Worm (Caenorhabditis elegans) whole organism, L1 larva: ENCODE measurements around the gene nhr-267.
A peak's percentile ranks its signal among the peaks of the same experiment; 100 is the strongest.

ENCODE experiments used
- F16B12.6 ChIP-seq: fragments of 150-350 bp; optimal IDR thresholded peaks from 2 replicates; lab custom pipeline; 2014; ENCODE audit warnings: missing biosample characterization, missing genetic modification characterization
- Y116A8C.19 ChIP-seq: sonication (generic microtip); optimal IDR thresholded peaks from 2 replicates; lab custom pipeline; 2016; ENCODE audit warnings: missing compliant biosample characterization, missing genetic modification characterization, borderline replicate concordance
- alr-1 ChIP-seq: fragments of 200-800 bp; sonication (Bioruptor generic); optimal IDR thresholded peaks from 2 replicates; lab custom pipeline; 2018; ENCODE audit warnings: borderline replicate concordance, mild to moderate bottlenecking, missing genetic modification characterization, missing compliant biosample characterization
- blmp-1 ChIP-seq: fragments of 150-350 bp; optimal IDR thresholded peaks from 2 replicates; lab custom pipeline; 2014; ENCODE audit warnings: missing biosample characterization, missing genetic modification characterization
- elt-3 ChIP-seq, 6 experiments: fragments of 150-350 bp in 1 of 6; sonication (generic microtip); optimal IDR thresholded peaks; 2 replicates each; lab custom pipeline; 2017 to 2018; ENCODE audit warnings: missing biosample characterization in 6 of 6, missing genetic modification characterization in 6 of 6, inconsistent platforms in 1 of 6
- fkh-4 ChIP-seq: sonication (generic microtip); optimal IDR thresholded peaks from 2 replicates; lab custom pipeline; 2016; ENCODE audit warnings: missing compliant biosample characterization, missing genetic modification characterization, borderline replicate concordance
- jun-1 ChIP-seq: fragments of 150-350 bp; optimal IDR thresholded peaks from 2 replicates; lab custom pipeline; 2014; ENCODE audit warnings: missing biosample characterization, missing genetic modification reagents, missing genetic modification characterization
- nhr-12 ChIP-seq: sonication (generic microtip); optimal IDR thresholded peaks from 2 replicates; lab custom pipeline; 2017; ENCODE audit warnings: missing biosample characterization, missing genetic modification characterization
- nhr-237 ChIP-seq: fragments of 150-350 bp; optimal IDR thresholded peaks from 2 replicates; lab custom pipeline; 2014; ENCODE audit warnings: missing biosample characterization, missing genetic modification characterization
- nhr-77 ChIP-seq: fragments of 150-350 bp; optimal IDR thresholded peaks from 2 replicates; lab custom pipeline; 2014; ENCODE audit warnings: missing biosample characterization, missing genetic modification characterization
- pax-3 ChIP-seq: fragments of 200-800 bp; sonication (Bioruptor generic); optimal IDR thresholded peaks from 2 replicates; lab custom pipeline; 2018; ENCODE audit warnings: mild to moderate bottlenecking, missing genetic modification characterization, moderate library complexity, missing compliant biosample characterization
- tbx-2 ChIP-seq: sonication (generic microtip); optimal IDR thresholded peaks from 2 replicates; lab custom pipeline; 2016; ENCODE audit warnings: missing genetic modification characterization, missing compliant biosample characterization
- tlp-1 ChIP-seq: fragments of 150-350 bp; optimal IDR thresholded peaks from 2 replicates; lab custom pipeline; 2014; ENCODE audit warnings: missing biosample characterization, missing genetic modification characterization
- vab-15 ChIP-seq: sonication (generic microtip); optimal IDR thresholded peaks from 2 replicates; lab custom pipeline; 2017; ENCODE audit warnings: missing genotype, mild to moderate bottlenecking, missing genetic modification characterization, missing compliant biosample characterization
- zip-4 ChIP-seq: fragments of 200-800 bp; sonication (Bioruptor generic); optimal IDR thresholded peaks from 2 replicates; lab custom pipeline; 2018; ENCODE audit warnings: mild to moderate bottlenecking, missing genetic modification characterization, moderate library complexity, missing compliant biosample characterization

Gene nhr-267

DNA sequence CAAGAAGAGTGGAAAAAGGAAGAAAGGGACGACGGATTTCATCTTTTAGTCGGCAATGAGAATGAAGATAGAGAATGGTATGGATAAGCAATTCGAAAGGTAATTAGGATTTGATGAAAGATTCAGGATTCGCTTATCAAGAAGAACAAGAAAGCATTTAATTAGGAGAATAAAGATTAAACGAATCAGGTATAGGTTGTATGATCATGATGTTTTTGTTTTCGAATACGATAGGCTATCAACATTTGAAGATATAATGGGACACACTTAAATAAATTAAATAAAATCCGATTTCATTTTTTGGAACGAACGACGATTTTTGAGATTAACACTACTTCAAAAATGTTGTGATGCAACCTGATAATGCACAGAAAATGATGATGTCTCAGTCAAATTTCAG, 40.8 kb downstream of the nhr-267 start, which contains the start of gene Y11D7A.5:
Y11D7A.5 (minus strand) TSS at position 101 of the 400 bp plus-strand sequence.
- TF ChIP-seq jun-1 (tag; lab: Kevin White, UChicago) (no peak), nhr-237 (tag; lab: Kevin White, UChicago) (no peak), blmp-1 (tag; lab: Kevin White, UChicago) (peak; percentile 20), tbx-2 (no peak), alr-1 (tag; lab: Kevin White, UChicago) (no peak), nhr-77 (tag; lab: Kevin White, UChicago) (no peak)

DNA sequence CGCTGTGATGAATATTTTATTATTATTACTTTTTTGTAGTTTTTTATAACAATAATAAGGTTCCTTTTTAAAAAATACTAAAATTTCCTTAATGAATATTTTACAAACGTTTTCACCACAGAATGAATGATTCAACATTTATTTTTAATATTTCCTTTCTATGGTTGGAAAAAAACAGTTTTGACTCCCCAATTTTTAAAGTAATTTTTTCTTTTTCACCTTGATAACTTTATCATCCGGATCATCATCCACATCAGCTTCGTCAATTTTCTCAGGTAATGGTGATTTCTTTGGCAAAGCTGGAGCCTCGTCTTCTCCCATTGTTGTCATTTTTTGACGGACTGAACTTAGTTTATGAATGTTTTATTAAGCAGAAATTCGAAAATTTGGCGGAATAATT, 42.5 kb downstream of the nhr-267 start, which contains the start of gene rab-28:
rab-28 (minus strand) TSS at position 343 of the 400 bp plus-strand sequence.
- TF ChIP-seq fkh-4 (no peak), vab-15 (tag; lab: Kevin White, UChicago) (no peak), Y116A8C.19 (tag; lab: Kevin White, UChicago) (no peak), nhr-12 (no peak), F16B12.6 (tag; lab: Kevin White, UChicago) (no peak), pax-3 (tag; lab: Kevin White, UChicago) (no peak)
- TF ChIP-seq, all 84 proteins: peak for 0

DNA sequence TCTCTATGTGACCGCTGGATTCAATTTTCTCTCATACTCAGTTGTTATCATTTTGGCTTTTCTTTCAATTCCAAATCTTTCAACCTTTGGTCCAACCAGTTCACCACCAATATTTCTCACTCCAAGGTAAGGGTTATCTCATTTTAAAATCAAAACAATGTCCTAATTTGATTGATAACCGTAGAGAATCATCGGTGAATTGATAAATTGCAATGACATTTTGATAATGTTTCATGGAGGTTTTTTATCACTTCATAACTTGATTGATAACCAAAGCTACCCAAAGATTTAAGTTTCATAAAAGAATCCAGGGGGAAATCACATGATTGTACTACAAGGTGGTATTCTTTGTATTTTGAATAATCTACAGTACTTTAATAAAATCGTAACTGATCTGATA, 47.1 kb downstream of the nhr-267 start:
- TF ChIP-seq elt-3 (tag; optimal IDR thresholded peaks at IDR 0.05; lab: Kevin White, UChicago), result peak in 1 of 6 experiments; percentile 73
- peak; percentile 12 for TF ChIP-seq blmp-1 (tag; lab: Kevin White, UChicago)
- no peak for TF ChIP-seq zip-4 (GFP tag; lab: Kevin White, UChicago)
- no peak for TF ChIP-seq tlp-1 (tag; lab: Kevin White, UChicago)
- TF ChIP-seq, all 84 proteins: peak for 2
